Fruit fly (Drosophila melanogaster): ENCODE data around the gene knk.
A peak's percentile ranks its signal among the peaks of the same experiment; 100 is the strongest.

Gene knk

dm6 chr3R:10087206-10087927 is 38.1 kb downstream of the knk start (continued):
- TF ChIP-seq CG4730 (GFP tag; IDR thresholded peaks at IDR 0.05): peak; percentile 45; the same call in 1 of the 2 replicates
- TF ChIP-seq Xbp1 (GFP tag; optimal IDR thresholded peaks at IDR 0.05): peak; percentile 76
- peak; percentile 39; the same call in 2 of the 3 replicates for TF ChIP-seq CG14050 (GFP tag; IDR thresholded peaks at IDR 0.05)
- TF ChIP-seq CG9609 (GFP tag; optimal IDR thresholded peaks at IDR 0.05): peak; percentile 67
- peak; percentile 65 for TF ChIP-seq HLH54F (GFP tag; optimal IDR thresholded peaks at IDR 0.05)
- peak; percentile 4; the same call in 1 of the 2 replicates for TF ChIP-seq Ravus (GFP tag; IDR thresholded peaks at IDR 0.05)
- TF ChIP-seq al (GFP tag; IDR thresholded peaks at IDR 0.05): peak; percentile 78
- TF ChIP-seq Nf-YC (tag; optimal IDR thresholded peaks at IDR 0.05): peak; percentile 68
- no peak for TF ChIP-seq B-H2 (GFP tag; optimal IDR thresholded peaks at IDR 0.05)
- peak; percentile 45 for TF ChIP-seq nau (GFP tag; optimal IDR thresholded peaks at IDR 0.05)
- peak; percentile 49 for TF ChIP-seq maf-S (GFP tag; optimal IDR thresholded peaks at IDR 0.05)
- TF ChIP-seq Side (GFP tag; optimal IDR thresholded peaks at IDR 0.05): peak; percentile 84
- peak; percentile 96 for TF ChIP-seq Med (GFP tag)
- peak; percentile 69 for TF ChIP-seq corto (GFP tag; optimal IDR thresholded peaks at IDR 0.05)
- TF ChIP-seq CG12219 (GFP tag; optimal IDR thresholded peaks at IDR 0.05): peak; percentile 17
- TF ChIP-seq sens-2 (GFP tag; IDR thresholded peaks at IDR 0.05): peak; percentile 49; the same call in 1 of the 2 replicates
- peak; percentile 51 for TF ChIP-seq CG12659 (GFP tag; optimal IDR thresholded peaks at IDR 0.05)
- no peak for TF ChIP-seq kah (GFP tag; optimal IDR thresholded peaks at IDR 0.05)
- no peak for TF ChIP-seq tll (GFP tag; optimal IDR thresholded peaks at IDR 0.05)
- TF ChIP-seq Sox102F (GFP tag; optimal IDR thresholded peaks at IDR 0.05): peak; percentile 68
- TF ChIP-seq dan (GFP tag; IDR thresholded peaks at IDR 0.05): no peak
- TF ChIP-seq CG32772 (GFP tag; IDR thresholded peaks at IDR 0.05): peak; percentile 61; the same call in 1 of the 2 replicates
- no peak for TF ChIP-seq CrebB (tag; optimal IDR thresholded peaks at IDR 0.05)
- TF ChIP-seq CG10267 (tag; optimal IDR thresholded peaks at IDR 0.05): peak; percentile 20
- TF ChIP-seq seq (GFP tag; IDR thresholded peaks at IDR 0.05): peak; percentile 76
- TF ChIP-seq Dip2 (GFP tag; IDR thresholded peaks at IDR 0.05): no peak
- TF ChIP-seq CG10321 (GFP tag; IDR thresholded peaks at IDR 0.05): peak; percentile 94
- TF ChIP-seq CG7963 (GFP tag; IDR thresholded peaks at IDR 0.05; ENCODE audit: partially characterized antibody): no peak
- peak; percentile 78 for TF ChIP-seq Dip3 (GFP tag; optimal IDR thresholded peaks at IDR 0.05)
- TF ChIP-seq ERR (GFP tag; optimal IDR thresholded peaks at IDR 0.05): peak; percentile 50
- 0 out of 3 replicates have a peak, but pooled peaks have one; percentile 34 for TF ChIP-seq CG11560 (tag; IDR thresholded peaks at IDR 0.05)
- TF ChIP-seq CG9727 (GFP tag; optimal IDR thresholded peaks at IDR 0.05): peak; percentile 70
- TF ChIP-seq CG9215 (GFP tag; IDR thresholded peaks at IDR 0.05): no peak
- no peak for TF ChIP-seq Kr (GFP tag; optimal IDR thresholded peaks at IDR 0.05)
- no peak for TF ChIP-seq Spps (tag; optimal IDR thresholded peaks at IDR 0.05)
- TF ChIP-seq Sry-β (GFP tag; optimal IDR thresholded peaks at IDR 0.05): no peak
- peak; percentile 66; the same call in 2 of the 3 replicates for TF ChIP-seq zfh1 (GFP tag; IDR thresholded peaks at IDR 0.05)
- peak; percentile 68 for TF ChIP-seq jumu (GFP tag; optimal IDR thresholded peaks at IDR 0.05)
- no peak for TF ChIP-seq gcm (GFP tag; optimal IDR thresholded peaks at IDR 0.05)
- peak; percentile 56 for TF ChIP-seq unpg (GFP tag; optimal IDR thresholded peaks at IDR 0.05)
- TF ChIP-seq lilli (GFP tag; optimal IDR thresholded peaks at IDR 0.05): peak; percentile 77
- peak; percentile 52 for TF ChIP-seq chn (GFP tag; optimal IDR thresholded peaks at IDR 0.05)
- peak; percentile 87 for TF ChIP-seq abd-A (tag; optimal IDR thresholded peaks at IDR 0.05)
- no peak for TF ChIP-seq Poxn (GFP tag; IDR thresholded peaks at IDR 0.05)
- peak; percentile 61 for TF ChIP-seq CG7786 (GFP tag; optimal IDR thresholded peaks at IDR 0.05)
- TF ChIP-seq CG10274 (GFP tag; optimal IDR thresholded peaks at IDR 0.05): no peak
- peak; percentile 40; the same call in 1 of the 3 replicates for TF ChIP-seq croc (GFP tag; conservative IDR thresholded peaks at IDR 0.05)
- TF ChIP-seq Dfd (GFP tag; optimal IDR thresholded peaks at IDR 0.05): peak in 1 of 2 experiments; percentile 52
- TF ChIP-seq CG8944 (GFP tag; optimal IDR thresholded peaks at IDR 0.05): peak; percentile 69
- TF ChIP-seq crol (GFP tag; IDR thresholded peaks at IDR 0.05): no peak

All from whole organism, embryonic.